Worm (Caenorhabditis elegans) whole organism, young adult: Measurements from ENCODE around the gene glb-3.

ENCODE experiments used
- B0336.3 ChIP-seq: fragments of 200-800 bp; sonication (Bioruptor generic); IDR thresholded peaks from 2 replicates; pipeline ENCODE4 v1.3.6; 2022; ENCODE audit warnings: missing genetic modification characterization, missing compliant biosample characterization
- C06A6.2 ChIP-seq: fragments of 200-800 bp; sonication (Bioruptor generic); conservative IDR thresholded peaks from 2 replicates; pipeline ENCODE4 v1.3.6; 2022; ENCODE audit warnings: missing genetic modification characterization, missing compliant biosample characterization
- F22D6.2 ChIP-seq: sonication (generic microtip); optimal IDR thresholded peaks from 2 replicates; lab custom pipeline; 2016; ENCODE audit warnings: mild to moderate bottlenecking, missing genetic modification characterization, missing compliant biosample characterization
- F33H1.4 ChIP-seq: fragments of 200-800 bp; sonication (Bioruptor generic); IDR thresholded peaks from 2 replicates; pipeline ENCODE4 v1.3.6; 2022; ENCODE audit warnings: missing genetic modification reagents, missing genetic modification characterization, missing compliant biosample characterization
- F39B2.1 ChIP-seq: fragments of 200-800 bp; sonication (Bioruptor generic); IDR thresholded peaks from 2 replicates; pipeline ENCODE4 v1.3.6; 2022; ENCODE audit warnings: missing genetic modification reagents, missing genetic modification characterization, missing compliant biosample characterization
- F49E8.2 ChIP-seq: sonication (generic microtip); optimal IDR thresholded peaks from 3 replicates; lab custom pipeline; 2017; ENCODE audit warnings: missing genetic modification characterization, mild to moderate bottlenecking, missing compliant biosample characterization, antibody characterized with exemption, moderate library complexity; ENCODE audit not compliant: insufficient read depth
- F57A8.1 ChIP-seq: fragments of 200-800 bp; sonication (Bioruptor generic); optimal IDR thresholded peaks from 2 replicates; lab custom pipeline; 2018; ENCODE audit warnings: mild to moderate bottlenecking, missing genetic modification characterization, moderate library complexity, missing compliant biosample characterization
- Y53G8AR.9 ChIP-seq: fragments of 200-800 bp; sonication (Bioruptor generic); conservative IDR thresholded peaks from 2 replicates; pipeline ENCODE4 v1.3.6; 2022; ENCODE audit warnings: missing genetic modification reagents, missing genetic modification characterization, missing compliant biosample characterization
- akir-1 ChIP-seq: fragments of 200-800 bp; sonication (Bioruptor generic); optimal IDR thresholded peaks from 2 replicates; lab custom pipeline; 2018; ENCODE audit warnings: mild to moderate bottlenecking, missing genetic modification characterization, moderate library complexity, missing compliant biosample characterization
- ama-1 ChIP-seq, 3 experiments: fragments of 150-350 bp in 1 of 3; sonication (generic microtip) in 2 of 3; optimal IDR thresholded peaks; 2 replicates each; lab custom pipeline; 2014 to 2018; ENCODE audit warnings: missing biosample characterization in 2 of 3, missing genetic modification characterization in 2 of 3, missing genetic modification reagents in 2 of 3
- attf-5 ChIP-seq: fragments of 200-800 bp; sonication (Bioruptor generic); optimal IDR thresholded peaks from 2 replicates; lab custom pipeline; 2018; ENCODE audit warnings: mild to moderate bottlenecking, missing genetic modification characterization, missing compliant biosample characterization
- attf-6 ChIP-seq: fragments of 200-800 bp; sonication (Bioruptor generic); IDR thresholded peaks from 2 replicates; pipeline ENCODE4 v1.3.6; 2022; ENCODE audit warnings: missing genetic modification reagents, missing genetic modification characterization, missing compliant biosample characterization
- bed-2 ChIP-seq: fragments of 200-800 bp; sonication (Bioruptor generic); IDR thresholded peaks from 2 replicates; pipeline ENCODE4 v1.3.6; 2022; ENCODE audit warnings: missing genetic modification reagents, missing genetic modification characterization, missing compliant biosample characterization
- cebp-1 ChIP-seq, 2 experiments: fragments of 200-800 bp in 1 of 2; sonication (Bioruptor generic) in 1 of 2; sonication (generic microtip) in 1 of 2; IDR thresholded peaks in 1 of 2; optimal IDR thresholded peaks in 1 of 2; 2 replicates each; pipeline versions ENCODE4 v1.3.6 to Lab custom; 2017 to 2022; ENCODE audit warnings: missing compliant biosample characterization in 2 of 2, missing genetic modification characterization in 2 of 2, mild to moderate bottlenecking in 1 of 2, missing genetic modification reagents in 1 of 2, moderate library complexity in 1 of 2
- ceh-27 ChIP-seq: fragments of 200-800 bp; sonication (Bioruptor generic); optimal IDR thresholded peaks from 2 replicates; lab custom pipeline; 2018; ENCODE audit warnings: mild to moderate bottlenecking, missing genetic modification characterization, moderate library complexity, missing compliant biosample characterization
- ceh-58 ChIP-seq: fragments of 200-800 bp; sonication (Bioruptor generic); IDR thresholded peaks from 2 replicates; pipeline ENCODE4 v1.3.6; 2022; ENCODE audit warnings: missing genetic modification characterization, missing compliant biosample characterization
- dpff-1 ChIP-seq: sonication (generic microtip); optimal IDR thresholded peaks from 2 replicates; lab custom pipeline; 2017; ENCODE audit warnings: mild to moderate bottlenecking, missing genetic modification characterization, missing compliant biosample characterization
- dpl-1 ChIP-seq: fragments of 150-350 bp; optimal IDR thresholded peaks from 2 replicates; lab custom pipeline; 2014; ENCODE audit warnings: missing biosample characterization, missing genetic modification reagents, missing genetic modification characterization
- efl-1 ChIP-seq: fragments of 150-350 bp; optimal IDR thresholded peaks from 2 replicates; lab custom pipeline; 2014; ENCODE audit warnings: missing biosample characterization, missing genetic modification reagents, missing genetic modification characterization
- ekl-4 ChIP-seq: fragments of 200-800 bp; sonication (Bioruptor generic); IDR thresholded peaks from 2 replicates; pipeline ENCODE4 v1.3.6; 2022; ENCODE audit warnings: missing genetic modification reagents, missing genetic modification characterization, missing compliant biosample characterization
- hlh-26 ChIP-seq: fragments of 200-800 bp; sonication (Bioruptor generic); conservative IDR thresholded peaks from 2 replicates; pipeline ENCODE4 v1.3.6; 2022; ENCODE audit warnings: missing genetic modification reagents, missing genetic modification characterization, missing compliant biosample characterization
- hmg-20 ChIP-seq: fragments of 200-800 bp; sonication (Bioruptor generic); IDR thresholded peaks from 2 replicates; pipeline ENCODE4 v1.3.6; 2022; ENCODE audit warnings: missing genetic modification reagents, missing genetic modification characterization, missing compliant biosample characterization
- hsf-1 ChIP-seq: fragments of 200-800 bp; sonication (Bioruptor generic); IDR thresholded peaks from 2 replicates; pipeline ENCODE4 v1.3.6; 2022; ENCODE audit warnings: missing genetic modification reagents, missing genetic modification characterization, missing compliant biosample characterization
- lag-1 ChIP-seq: fragments of 200-800 bp; sonication (Bioruptor generic); IDR thresholded peaks from 2 replicates; pipeline ENCODE4 v1.3.6; 2022; ENCODE audit warnings: missing genetic modification reagents, missing genetic modification characterization, missing compliant biosample characterization
- let-607 ChIP-seq, 2 experiments: fragments of 200-800 bp in 1 of 2; sonication (Bioruptor generic) in 1 of 2; sonication (generic microtip) in 1 of 2; optimal IDR thresholded peaks; 2 replicates each; lab custom pipeline; 2016 to 2018; ENCODE audit warnings: mild to moderate bottlenecking in 2 of 2, missing compliant biosample characterization in 2 of 2, missing genetic modification characterization in 2 of 2, moderate library complexity in 2 of 2, missing genotype in 1 of 2
- lin-40 ChIP-seq: sonication (generic microtip); optimal IDR thresholded peaks from 2 replicates; lab custom pipeline; 2016; ENCODE audit warnings: missing genetic modification characterization, mild to moderate bottlenecking, missing compliant biosample characterization, missing genotype, missing genetic modification reagents
- lir-1 ChIP-seq: fragments of 200-800 bp; sonication (Bioruptor generic); conservative IDR thresholded peaks from 2 replicates; pipeline ENCODE4 v1.3.6; 2022; ENCODE audit warnings: missing genetic modification reagents, missing genetic modification characterization, missing compliant biosample characterization
- mxl-1 ChIP-seq: sonication (generic microtip); optimal IDR thresholded peaks from 2 replicates; lab custom pipeline; 2016; ENCODE audit warnings: missing genetic modification characterization, missing compliant biosample characterization
- nfya-1 ChIP-seq: sonication (generic microtip); optimal IDR thresholded peaks from 2 replicates; lab custom pipeline; 2017; ENCODE audit warnings: antibody characterized with exemption, missing compliant biosample characterization, missing genetic modification characterization, borderline replicate concordance; ENCODE audit not compliant: insufficient read depth
- nfya-2 ChIP-seq: fragments of 200-800 bp; sonication (Bioruptor generic); IDR thresholded peaks from 2 replicates; pipeline ENCODE4 v1.3.6; 2022; ENCODE audit warnings: missing genetic modification reagents, missing genetic modification characterization, missing compliant biosample characterization
- pbrm-1 ChIP-seq: fragments of 200-800 bp; sonication (Bioruptor generic); IDR thresholded peaks from 2 replicates; pipeline ENCODE4 v1.3.6; 2022; ENCODE audit warnings: missing genetic modification reagents, missing genetic modification characterization, missing compliant biosample characterization
- rcor-1 ChIP-seq: fragments of 200-800 bp; sonication (Bioruptor generic); IDR thresholded peaks from 2 replicates; pipeline ENCODE4 v1.3.6; 2022; ENCODE audit warnings: missing genetic modification reagents, missing genetic modification characterization, missing compliant biosample characterization
- rec-8 ChIP-seq, 2 experiments: sonication (generic microtip); optimal IDR thresholded peaks; 2 replicates each; lab custom pipeline; 2016; ENCODE audit warnings: mild to moderate bottlenecking in 2 of 2, missing genetic modification characterization in 2 of 2, missing genetic modification reagents in 2 of 2, missing genotype in 2 of 2, missing biosample characterization in 1 of 2, missing compliant biosample characterization in 1 of 2, moderate library complexity in 1 of 2
- rpc-1 ChIP-seq, 2 experiments: fragments of 150-350 bp in 1 of 2; sonication (generic microtip) in 1 of 2; optimal IDR thresholded peaks; 2 replicates each; lab custom pipeline; 2014 to 2018; ENCODE audit warnings: missing biosample characterization in 1 of 2, missing genetic modification characterization in 1 of 2, missing genetic modification reagents in 1 of 2, missing genotype in 1 of 2
- sdz-38 ChIP-seq: sonication (generic microtip); optimal IDR thresholded peaks from 2 replicates; lab custom pipeline; 2016; ENCODE audit warnings: missing genotype, missing genetic modification characterization, missing compliant biosample characterization
- sea-2 ChIP-seq: fragments of 200-800 bp; sonication (Bioruptor generic); IDR thresholded peaks from 2 replicates; pipeline ENCODE4 v1.3.6; 2022; ENCODE audit warnings: missing genetic modification characterization, missing compliant biosample characterization
- snpc-3.4 ChIP-seq: sonication (generic microtip); optimal IDR thresholded peaks from 2 replicates; lab custom pipeline; 2017; ENCODE audit warnings: missing genetic modification characterization, mild to moderate bottlenecking, missing compliant biosample characterization, antibody characterized with exemption, moderate library complexity, missing genotype, missing genetic modification reagents
- ztf-18 ChIP-seq: sonication (generic microtip); optimal IDR thresholded peaks from 2 replicates; lab custom pipeline; 2016; ENCODE audit warnings: missing genotype, mild to moderate bottlenecking, missing genetic modification characterization, missing compliant biosample characterization
- ztf-22 ChIP-seq: fragments of 200-800 bp; sonication (Bioruptor generic); optimal IDR thresholded peaks from 2 replicates; lab custom pipeline; 2018; ENCODE audit warnings: mild to moderate bottlenecking, missing genetic modification characterization, moderate library complexity, missing compliant biosample characterization
- ztf-26 ChIP-seq: sonication (generic microtip); optimal IDR thresholded peaks from 2 replicates; lab custom pipeline; 2017; ENCODE audit warnings: missing genetic modification characterization, missing compliant biosample characterization
- ztf-28 ChIP-seq: fragments of 200-800 bp; sonication (Bioruptor generic); IDR thresholded peaks from 2 replicates; pipeline ENCODE4 v1.3.6; 2022; ENCODE audit warnings: missing genetic modification reagents, missing genetic modification characterization, missing compliant biosample characterization
- ztf-6 ChIP-seq: fragments of 200-800 bp; sonication (Bioruptor generic); IDR thresholded peaks from 2 replicates; pipeline ENCODE4 v1.3.6; 2022; ENCODE audit warnings: missing genetic modification reagents, missing genetic modification characterization, missing compliant biosample characterization

Gene glb-3

DNA sequence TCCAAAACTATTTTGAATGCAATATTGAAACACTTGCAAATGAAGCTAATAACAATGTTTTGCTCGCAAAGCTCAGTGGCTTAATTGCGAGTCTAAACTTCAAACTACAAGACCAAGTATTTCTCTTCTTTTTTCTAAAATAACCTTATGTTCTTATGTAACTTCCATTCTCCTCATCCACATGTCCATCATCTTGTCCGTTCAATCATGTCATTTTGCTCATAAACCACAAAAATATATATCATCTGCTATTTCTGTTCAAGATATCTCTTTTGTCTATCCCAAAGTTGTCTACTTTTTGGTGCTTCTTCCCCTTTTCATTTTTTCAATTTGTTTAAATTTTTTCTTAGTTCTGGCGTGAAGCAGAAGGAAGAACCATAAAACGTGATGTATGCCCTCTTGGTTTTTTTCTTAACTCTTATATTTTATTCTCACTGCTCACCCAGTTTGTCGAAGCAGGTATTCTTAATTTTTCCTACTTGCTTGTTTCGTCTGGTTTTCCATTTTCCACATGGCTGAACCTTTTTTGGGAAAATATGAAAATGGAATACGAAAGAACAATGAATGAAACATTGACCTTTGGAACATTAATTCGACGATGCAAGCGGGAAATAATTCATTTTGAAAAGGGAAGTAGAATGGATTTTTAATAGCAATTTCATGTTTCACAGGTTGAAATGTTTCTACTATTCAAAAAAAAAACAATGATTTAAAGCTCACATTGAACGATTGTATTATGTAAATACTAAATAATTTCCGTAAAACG is 36.4 kb downstream of the glb-3 start:
- TF ChIP-seq cebp-1 (GFP tag; IDR thresholded peaks at IDR 0.05; lab: Robert Waterston, UW), result no peak
- no peak for TF ChIP-seq cebp-1 (tag; optimal IDR thresholded peaks at IDR 0.05; lab: Kevin White, UChicago)
- no peak for TF ChIP-seq rcor-1 (GFP tag; lab: Robert Waterston, UW)
- no peak for TF ChIP-seq ztf-28
- no peak for TF ChIP-seq efl-1 (GFP tag; lab: Kevin White, UChicago)
- TF ChIP-seq nfya-1, result no peak
- TF ChIP-seq snpc-3.4, result no peak
- TF ChIP-seq rpc-1 (optimal IDR thresholded peaks at IDR 0.05; lab: Kevin White, UChicago), result no peak
- no peak for TF ChIP-seq rpc-1 (tag; optimal IDR thresholded peaks at IDR 0.05; lab: Kevin White, UChicago)
- no peak for TF ChIP-seq hmg-20 (GFP tag; lab: Robert Waterston, UW)
- TF ChIP-seq pbrm-1 (GFP tag; lab: Robert Waterston, UW), result no peak
- TF ChIP-seq F57A8.1 (GFP tag; lab: Kevin White, UChicago), result no peak
- TF ChIP-seq ama-1 (optimal IDR thresholded peaks at IDR 0.05; lab: Kevin White, UChicago), result no peak
- TF ChIP-seq ama-1 (GFP tag; optimal IDR thresholded peaks at IDR 0.05; lab: Kevin White, UChicago), result no peak

DNA sequence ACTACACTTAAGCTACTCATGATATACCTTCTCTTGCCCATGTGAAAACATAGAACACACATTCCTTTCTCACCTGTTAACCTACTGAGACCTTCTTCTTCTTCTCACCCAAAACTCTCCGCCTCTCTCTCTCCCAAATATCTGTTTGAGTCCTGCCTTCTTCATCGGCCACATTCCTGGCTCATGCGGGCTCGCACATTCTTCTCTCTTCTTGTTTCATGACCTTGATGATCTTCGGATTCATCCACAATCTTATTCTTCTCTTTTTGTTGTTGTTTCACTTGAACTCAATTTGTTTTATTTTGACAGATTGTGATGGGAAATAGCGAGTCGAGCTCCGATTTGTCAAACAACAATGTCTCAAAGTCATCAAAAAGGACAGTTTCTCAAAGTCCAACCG is 37.5 kb downstream of the glb-3 start, which contains the start of gene T19C4.5:
T19C4.5 (plus strand) TSS at position 308 of the 400 bp plus-strand sequence.
- TF ChIP-seq ceh-58 (GFP tag; lab: Robert Waterston, UW), result no peak
- no peak for TF ChIP-seq dpl-1 (GFP tag; lab: Kevin White, UChicago)
- TF ChIP-seq C06A6.2 (GFP tag; lab: Robert Waterston, UW), result no peak
- no peak for TF ChIP-seq ceh-27 (GFP tag; lab: Kevin White, UChicago)
- TF ChIP-seq cebp-1 (GFP tag; IDR thresholded peaks at IDR 0.05; lab: Robert Waterston, UW), result no peak
- TF ChIP-seq cebp-1 (tag; optimal IDR thresholded peaks at IDR 0.05; lab: Kevin White, UChicago), result no peak
- no peak for TF ChIP-seq mxl-1 (tag; lab: Kevin White, UChicago)
- no peak for TF ChIP-seq ztf-26
- TF ChIP-seq lag-1, result no peak
- no peak for TF ChIP-seq lir-1
- no peak for TF ChIP-seq snpc-3.4
- no peak for TF ChIP-seq F22D6.2 (tag; lab: Kevin White, UChicago)
- TF ChIP-seq F33H1.4, result no peak
- no peak for TF ChIP-seq B0336.3 (GFP tag; lab: Robert Waterston, UW)
- no peak for TF ChIP-seq lin-40
- TF ChIP-seq ztf-22, result no peak
- no peak for TF ChIP-seq let-607 (tag; optimal IDR thresholded peaks at IDR 0.05; lab: Kevin White, UChicago)
- no peak for TF ChIP-seq hsf-1

DNA sequence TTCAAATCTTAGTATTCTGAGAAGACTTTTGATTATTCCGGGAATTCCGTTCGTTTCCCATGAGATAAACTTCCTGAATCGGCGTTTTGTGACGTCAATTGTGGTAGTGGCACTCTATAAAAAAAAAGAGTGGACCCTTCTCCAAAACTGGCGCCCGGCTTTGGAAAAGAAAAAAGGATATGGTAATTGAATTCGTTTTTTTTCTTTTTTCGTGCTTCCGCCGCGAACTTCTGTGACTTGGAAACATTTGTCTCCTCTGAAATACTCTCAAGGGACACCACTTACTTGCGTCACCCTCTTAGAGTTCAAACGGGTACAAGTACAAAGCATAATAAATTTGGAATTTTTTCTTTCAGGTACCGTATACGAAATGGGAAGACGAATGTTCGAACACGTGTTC is 38.3 kb downstream of the glb-3 start:
- no peak for TF ChIP-seq ztf-6
- TF ChIP-seq akir-1 (GFP tag; lab: Kevin White, UChicago), result no peak
- TF ChIP-seq attf-6 (GFP tag; lab: Robert Waterston, UW), result no peak
- TF ChIP-seq dpff-1 (tag; lab: Kevin White, UChicago), result no peak
- no peak for TF ChIP-seq sdz-38 (tag; lab: Kevin White, UChicago)
- no peak for TF ChIP-seq F49E8.2 (tag; lab: Kevin White, UChicago)
- no peak for TF ChIP-seq ztf-26
- no peak for TF ChIP-seq rec-8 (tag; optimal IDR thresholded peaks at IDR 0.05; lab: Kevin White, UChicago)
- TF ChIP-seq bed-2 (GFP tag; lab: Robert Waterston, UW), result no peak
- TF ChIP-seq nfya-2, result no peak
- no peak for TF ChIP-seq hlh-26 (GFP tag; lab: Robert Waterston, UW)
- no peak for TF ChIP-seq attf-5
- no peak for TF ChIP-seq hsf-1
- no peak for TF ChIP-seq ztf-18 (tag; lab: Kevin White, UChicago)
- TF ChIP-seq ekl-4 (GFP tag; lab: Robert Waterston, UW), result no peak
- TF ChIP-seq Y53G8AR.9 (GFP tag; lab: Robert Waterston, UW), result no peak
- TF ChIP-seq sea-2 (GFP tag; lab: Robert Waterston, UW), result no peak
- TF ChIP-seq F39B2.1 (GFP tag; lab: Robert Waterston, UW), result no peak
- TF ChIP-seq rcor-1 (GFP tag; lab: Robert Waterston, UW), result no peak
